Worm (Caenorhabditis elegans) whole organism, L2 larva: ENCODE data around the gene C13F10.8.
A peak's percentile ranks its signal among the peaks of the same experiment; 100 is the strongest.

Source experiments
- Y55F3AM.14 ChIP-seq: fragments of 200-800 bp; sonication (Bioruptor generic); optimal IDR thresholded peaks from 2 replicates; lab custom pipeline; 2018; ENCODE audit warnings: mild to moderate bottlenecking, missing genetic modification characterization, missing compliant biosample characterization
- ceh-82 ChIP-seq: fragments of 150-350 bp; optimal IDR thresholded peaks from 2 replicates; lab custom pipeline; 2014; ENCODE audit warnings: missing biosample characterization, missing genetic modification characterization
- egl-27 ChIP-seq: sonication (generic microtip); optimal IDR thresholded peaks from 3 replicates; lab custom pipeline; 2017; ENCODE audit warnings: missing biosample characterization, missing genetic modification reagents, missing genetic modification characterization
- elt-1 ChIP-seq: fragments of 150-350 bp; optimal IDR thresholded peaks from 2 replicates; lab custom pipeline; 2014; ENCODE audit warnings: missing biosample characterization, missing genetic modification characterization
- elt-3 ChIP-seq: sonication (generic microtip); optimal IDR thresholded peaks from 2 replicates; lab custom pipeline; 2017; ENCODE audit warnings: missing biosample characterization, missing genetic modification characterization
- gmeb-1 ChIP-seq: fragments of 150-350 bp; optimal IDR thresholded peaks from 2 replicates; lab custom pipeline; 2014; ENCODE audit warnings: missing biosample characterization, missing genetic modification characterization
- lin-11 ChIP-seq: fragments of 150-350 bp; sonication (generic microtip); optimal IDR thresholded peaks from 2 replicates; lab custom pipeline; 2014; ENCODE audit warnings: missing biosample characterization, missing genetic modification characterization, inconsistent platforms, mixed read lengths
- lin-13 ChIP-seq: fragments of 150-350 bp; optimal IDR thresholded peaks from 2 replicates; lab custom pipeline; 2014; ENCODE audit warnings: missing biosample characterization, missing genetic modification reagents, missing genetic modification characterization
- mdl-1 ChIP-seq, 2 experiments: fragments of 150-350 bp in 1 of 2; sonication (generic microtip) in 1 of 2; optimal IDR thresholded peaks; 2 replicates each; lab custom pipeline; 2017; ENCODE audit warnings: missing biosample characterization in 2 of 2, missing genetic modification characterization in 2 of 2
- nhr-11 ChIP-seq: fragments of 150-350 bp; optimal IDR thresholded peaks from 2 replicates; lab custom pipeline; 2014; ENCODE audit warnings: missing biosample characterization, missing genetic modification characterization
- nhr-77 ChIP-seq: fragments of 150-350 bp; optimal IDR thresholded peaks from 2 replicates; lab custom pipeline; 2014; ENCODE audit warnings: missing biosample characterization, missing genetic modification characterization
- snpc-4 ChIP-seq: fragments of 150-350 bp; optimal IDR thresholded peaks from 2 replicates; lab custom pipeline; 2014; ENCODE audit warnings: missing biosample characterization, missing genetic modification characterization
- ztf-4 ChIP-seq: fragments of 150-350 bp; optimal IDR thresholded peaks from 2 replicates; lab custom pipeline; 2014; ENCODE audit warnings: missing biosample characterization, missing genetic modification characterization

ce11 chrV:7230847-7231246, 10.0 kb upstream of the C13F10.8 start, which contains the start of the genes gei-6 and krr-1:
- no peak for TF ChIP-seq nhr-11 (tag; lab: Kevin White, UChicago)
- TF ChIP-seq ztf-4: no peak
- no peak for TF ChIP-seq nhr-77 (tag; lab: Kevin White, UChicago)
- TF ChIP-seq lin-11 (tag; lab: Kevin White, UChicago): peak; percentile 59
- TF ChIP-seq gmeb-1: peak; percentile 75
- no peak for TF ChIP-seq mdl-1 (tag; optimal IDR thresholded peaks at IDR 0.05; lab: Kevin White, UChicago)
- no peak for TF ChIP-seq snpc-4 (tag; lab: Kevin White, UChicago)
- no peak for TF ChIP-seq ceh-82 (tag; lab: Kevin White, UChicago)
- TF ChIP-seq Y55F3AM.14 (GFP tag; lab: Kevin White, UChicago): no peak
- TF ChIP-seq elt-3 (tag; lab: Kevin White, UChicago): no peak
- no peak for TF ChIP-seq elt-1 (tag; lab: Kevin White, UChicago)
- TF ChIP-seq lin-13 (GFP tag; lab: Kevin White, UChicago): peak; percentile 10
- no peak for TF ChIP-seq egl-27 (tag; lab: Kevin White, UChicago)
